In genomic region chrV:7196498-7196966, ce11 we compare ENCODE assay signal across 3 worm cellular contexts.
A peak's percentile ranks its signal among the peaks of the same experiment; 100 is the strongest.
TF ChIP-seq lines count a peak whose summit lies in the region.

Gene F09G2.2 (plus strand): TSS chrV:7196916.

TF ChIP-seq in whole organism, L1 larva, 84 proteins besides CTCF, POLR2A, EP300 and RAD21 (continued from another document and continues in another):
- TF ChIP-seq ztf-11 (tag; optimal IDR thresholded peaks at IDR 0.05; lab: Kevin White, UChicago) (peak in 1 of 2 experiments; percentile 75), vab-15 (tag; optimal IDR thresholded peaks at IDR 0.05; lab: Kevin White, UChicago) (peak; percentile 34), irx-1 (tag; optimal IDR thresholded peaks at IDR 0.05; lab: Kevin White, UChicago) (peak; percentile 82), fkh-10 (GFP tag; optimal IDR thresholded peaks at IDR 0.05; lab: Kevin White, UChicago) (peak; percentile 44), unc-86 (tag; optimal IDR thresholded peaks at IDR 0.05; lab: Kevin White, UChicago) (peak; percentile 83), jun-1 (tag; optimal IDR thresholded peaks at IDR 0.05; lab: Kevin White, UChicago) (peak; percentile 89), rnt-1 (tag; optimal IDR thresholded peaks at IDR 0.05; lab: Kevin White, UChicago) (peak; percentile 92), dpl-1 (GFP tag; optimal IDR thresholded peaks at IDR 0.05; lab: Kevin White, UChicago) (peak; percentile 92 to 93 (median 92)), mdl-1 (tag; optimal IDR thresholded peaks at IDR 0.05; lab: Kevin White, UChicago) (peak in 1 of 2 experiments; percentile 90), grh-1 (GFP tag; IDR thresholded peaks at IDR 0.05; lab: Robert Waterston, UW) (peak; percentile 87), tlp-1 (tag; optimal IDR thresholded peaks at IDR 0.05; lab: Kevin White, UChicago) (no peak), mab-9 (GFP tag; IDR thresholded peaks at IDR 0.05; lab: Robert Waterston, UW) (peak; percentile 60), F16B12.6 (tag; optimal IDR thresholded peaks at IDR 0.05; lab: Kevin White, UChicago) (peak; percentile 62), egl-27 (tag; optimal IDR thresholded peaks at IDR 0.05; lab: Kevin White, UChicago) (no peak), fkh-4 (tag; optimal IDR thresholded peaks at IDR 0.05; lab: Kevin White, UChicago; ENCODE audit: borderline replicate concordance) (no peak), snu-23 (GFP tag; optimal IDR thresholded peaks at IDR 0.05; lab: Kevin White, UChicago) (peak; percentile 96), alr-1 (tag; optimal IDR thresholded peaks at IDR 0.05; lab: Kevin White, UChicago; ENCODE audit: borderline replicate concordance) (no peak), ces-1 (GFP tag; optimal IDR thresholded peaks at IDR 0.05; lab: Kevin White, UChicago) (no peak), blmp-1 (tag; optimal IDR thresholded peaks at IDR 0.05; lab: Kevin White, UChicago) (peak; percentile 77), dsc-1 (tag; optimal IDR thresholded peaks at IDR 0.05; lab: Kevin White, UChicago) (peak; percentile 82), nhr-237 (tag; optimal IDR thresholded peaks at IDR 0.05; lab: Kevin White, UChicago) (peak; percentile 79), hpl-2 (GFP tag; optimal IDR thresholded peaks at IDR 0.05; lab: Kevin White, UChicago) (peak; percentile 52), elt-2 (tag; optimal IDR thresholded peaks at IDR 0.05; lab: Kevin White, UChicago) (peak; percentile 78), tbx-2 (tag; optimal IDR thresholded peaks at IDR 0.05; lab: Kevin White, UChicago) (peak; percentile 91), sptf-1 (tag; optimal IDR thresholded peaks at IDR 0.05; lab: Kevin White, UChicago) (no peak), nhr-12 (tag; optimal IDR thresholded peaks at IDR 0.05; lab: Kevin White, UChicago) (no peak), zip-4 (GFP tag; optimal IDR thresholded peaks at IDR 0.05; lab: Kevin White, UChicago) (peak; percentile 73), nhr-76 (tag; optimal IDR thresholded peaks at IDR 0.05; lab: Kevin White, UChicago) (no peak), nhr-20 (tag; optimal IDR thresholded peaks at IDR 0.05; lab: Kevin White, UChicago) (peak; percentile 94), swsn-7 (tag; optimal IDR thresholded peaks at IDR 0.05; lab: Kevin White, UChicago) (peak; percentile 93), unc-98 (GFP tag; IDR thresholded peaks at IDR 0.05; lab: Robert Waterston, UW) (peak; percentile 66; the same call in 1 of the 2 replicates), nhr-28 (tag; optimal IDR thresholded peaks at IDR 0.05; lab: Kevin White, UChicago) (no peak), fos-1 (tag; optimal IDR thresholded peaks at IDR 0.05; lab: Kevin White, UChicago) (peak; percentile 83), pag-3 (tag; optimal IDR thresholded peaks at IDR 0.05; lab: Kevin White, UChicago; ENCODE audit: borderline replicate concordance, insufficient read depth) (peak; percentile 44), lsy-2 (tag; optimal IDR thresholded peaks at IDR 0.05; lab: Kevin White, UChicago) (peak; percentile 90 to 95), lin-39 (tag; optimal IDR thresholded peaks at IDR 0.05; lab: Kevin White, UChicago) (peak; percentile 43), unc-130 (tag; optimal IDR thresholded peaks at IDR 0.05; lab: Kevin White, UChicago) (peak; percentile 94), pqm-1 (tag; optimal IDR thresholded peaks at IDR 0.05; lab: Kevin White, UChicago) (no peak), nhr-85 (tag; lab: Kevin White, UChicago) (peak; percentile 96), ceh-63 (GFP tag; optimal IDR thresholded peaks at IDR 0.05; lab: Kevin White, UChicago) (no peak), efl-3 (GFP tag; optimal IDR thresholded peaks at IDR 0.05; lab: Kevin White, UChicago) (no peak), nhr-90 (tag; optimal IDR thresholded peaks at IDR 0.05; lab: Kevin White, UChicago; ENCODE audit: poor library complexity) (peak; percentile 92), elt-3 (tag; optimal IDR thresholded peaks at IDR 0.05; lab: Kevin White, UChicago) (peak in 4 of 6 experiments; percentile 14 to 93 (median 68))

TF ChIP-seq in whole organism, L3 larva, 47 proteins besides CTCF, POLR2A, EP300 and RAD21 (continued from another document):
- TF ChIP-seq nhr-237 (tag; optimal IDR thresholded peaks at IDR 0.05; lab: Kevin White, UChicago) (no peak), pqm-1 (tag; optimal IDR thresholded peaks at IDR 0.05; lab: Kevin White, UChicago) (peak; percentile 75), elt-1 (tag; optimal IDR thresholded peaks at IDR 0.05; lab: Kevin White, UChicago) (peak; percentile 59), lin-39 (tag; optimal IDR thresholded peaks at IDR 0.05; lab: Kevin White, UChicago) (peak; percentile 97), ceh-28 (tag; optimal IDR thresholded peaks at IDR 0.05; lab: Kevin White, UChicago) (peak; percentile 64), ztf-4 (tag; optimal IDR thresholded peaks at IDR 0.05; lab: Kevin White, UChicago) (peak; percentile 32), aly-2 (tag; optimal IDR thresholded peaks at IDR 0.05; lab: Kevin White, UChicago) (no peak), ZK546.5 (tag; optimal IDR thresholded peaks at IDR 0.05; lab: Kevin White, UChicago) (peak; percentile 16), fkh-10 (GFP tag; optimal IDR thresholded peaks at IDR 0.05; lab: Kevin White, UChicago) (peak; percentile 8), nhr-25 (tag; optimal IDR thresholded peaks at IDR 0.05; lab: Kevin White, UChicago) (peak; percentile 96), ama-1 (optimal IDR thresholded peaks at IDR 0.05; lab: Kevin White, UChicago) (peak; percentile 78), nhr-23 (tag; optimal IDR thresholded peaks at IDR 0.05; lab: Kevin White, UChicago) (peak; percentile 96), fos-1 (tag; optimal IDR thresholded peaks at IDR 0.05; lab: Kevin White, UChicago) (no peak), tbx-2 (tag; optimal IDR thresholded peaks at IDR 0.05; lab: Kevin White, UChicago) (peak; percentile 45), lsy-12 (tag; optimal IDR thresholded peaks at IDR 0.05; lab: Kevin White, UChicago) (peak; percentile 67), zag-1 (tag; optimal IDR thresholded peaks at IDR 0.05; lab: Kevin White, UChicago) (no peak), lin-15B (tag; optimal IDR thresholded peaks at IDR 0.05; lab: Kevin White, UChicago) (peak; percentile 92), pha-4 (tag; optimal IDR thresholded peaks at IDR 0.05; lab: Kevin White, UChicago) (peak; percentile 89), elt-2 (tag; optimal IDR thresholded peaks at IDR 0.05; lab: Kevin White, UChicago) (peak; percentile 89), eor-1 (tag; optimal IDR thresholded peaks at IDR 0.05; lab: Kevin White, UChicago) (no peak)

TF ChIP-seq in whole organism, young adult, 124 proteins besides CTCF, POLR2A, EP300 and RAD21 (continued from another document and continues in another):
- peak; percentile 82 for TF ChIP-seq ceh-91 (GFP tag; IDR thresholded peaks at IDR 0.05; lab: Robert Waterston, UW)
- no peak for TF ChIP-seq lag-1 (GFP tag; IDR thresholded peaks at IDR 0.05; lab: Robert Waterston, UW)
- no peak for TF ChIP-seq aptf-3 (GFP tag; IDR thresholded peaks at IDR 0.05; lab: Robert Waterston, UW)
- TF ChIP-seq nfya-2 (GFP tag; IDR thresholded peaks at IDR 0.05; lab: Robert Waterston, UW), result no peak
- peak; percentile 61 for TF ChIP-seq F23B12.7 (tag; optimal IDR thresholded peaks at IDR 0.05; lab: Kevin White, UChicago; ENCODE audit: insufficient read depth)
- TF ChIP-seq dox-1 (GFP tag; IDR thresholded peaks at IDR 0.05; lab: Robert Waterston, UW), result peak; percentile 96
- TF ChIP-seq snpc-4 (GFP tag; optimal IDR thresholded peaks at IDR 0.05; lab: Kevin White, UChicago), result no peak
- peak; percentile 34 to 78 (median 70) for TF ChIP-seq snpc-4 (tag; optimal IDR thresholded peaks at IDR 0.05; lab: Kevin White, UChicago)
- TF ChIP-seq attf-5 (GFP tag; optimal IDR thresholded peaks at IDR 0.05; lab: Kevin White, UChicago), result peak; percentile 96
- 0 out of 2 replicates have a peak, but pooled peaks have one; percentile 6 for TF ChIP-seq ztf-28 (GFP tag; IDR thresholded peaks at IDR 0.05; lab: Robert Waterston, UW)
- TF ChIP-seq ztf-18 (tag; optimal IDR thresholded peaks at IDR 0.05; lab: Kevin White, UChicago), result peak; percentile 70
- TF ChIP-seq lin-26 (GFP tag; IDR thresholded peaks at IDR 0.05; lab: Robert Waterston, UW), result no peak
- TF ChIP-seq Y79H2A.3 (GFP tag; conservative IDR thresholded peaks at IDR 0.05; lab: Robert Waterston, UW), result no peak
- TF ChIP-seq dpff-1 (tag; optimal IDR thresholded peaks at IDR 0.05; lab: Kevin White, UChicago), result no peak
- TF ChIP-seq ceh-100 (GFP tag; IDR thresholded peaks at IDR 0.05; lab: Robert Waterston, UW), result peak; percentile 71
- TF ChIP-seq somi-1 (GFP tag; optimal IDR thresholded peaks at IDR 0.05; lab: Kevin White, UChicago), result peak; percentile 44
- peak; percentile 84 for TF ChIP-seq pha-4 (tag; optimal IDR thresholded peaks at IDR 0.05; lab: Kevin White, UChicago)
- TF ChIP-seq lsy-27 (tag; optimal IDR thresholded peaks at IDR 0.05; lab: Kevin White, UChicago; ENCODE audit: borderline replicate concordance, insufficient read depth), result no peak
- TF ChIP-seq mxl-1 (tag; optimal IDR thresholded peaks at IDR 0.05; lab: Kevin White, UChicago), result peak; percentile 5
- peak; percentile 99 for TF ChIP-seq hmg-1.2 (GFP tag; IDR thresholded peaks at IDR 0.05; lab: Robert Waterston, UW)
- TF ChIP-seq F57A8.1 (GFP tag; optimal IDR thresholded peaks at IDR 0.05; lab: Kevin White, UChicago), result no peak
- peak; percentile 96 for TF ChIP-seq ekl-4 (GFP tag; IDR thresholded peaks at IDR 0.05; lab: Robert Waterston, UW)
- no peak for TF ChIP-seq ceh-79 (tag; optimal IDR thresholded peaks at IDR 0.05; lab: Kevin White, UChicago)
- peak; percentile 66 for TF ChIP-seq athp-1 (tag; optimal IDR thresholded peaks at IDR 0.05; lab: Kevin White, UChicago)
- TF ChIP-seq T07F8.4 (tag; optimal IDR thresholded peaks at IDR 0.05; lab: Kevin White, UChicago), result no peak
- no peak for TF ChIP-seq nhr-27 (tag; optimal IDR thresholded peaks at IDR 0.05; lab: Kevin White, UChicago)
- peak; percentile 78 for TF ChIP-seq madf-10 (tag; optimal IDR thresholded peaks at IDR 0.05; lab: Kevin White, UChicago)
- TF ChIP-seq cebp-2 (GFP tag; IDR thresholded peaks at IDR 0.05; lab: Robert Waterston, UW), result no peak
- TF ChIP-seq B0035.1 (tag; optimal IDR thresholded peaks at IDR 0.05; lab: Kevin White, UChicago), result peak; percentile 0
- peak; percentile 84 for TF ChIP-seq Y95B8A.8 (GFP tag; IDR thresholded peaks at IDR 0.05; lab: Robert Waterston, UW)
- TF ChIP-seq nhr-120 (GFP tag; IDR thresholded peaks at IDR 0.05; lab: Robert Waterston, UW), result no peak
- peak; percentile 92 for TF ChIP-seq nfyb-1 (GFP tag; IDR thresholded peaks at IDR 0.05; lab: Robert Waterston, UW)
- peak; percentile 14 for TF ChIP-seq hrde-1 (tag; optimal IDR thresholded peaks at IDR 0.05; lab: Kevin White, UChicago; ENCODE audit: borderline replicate concordance)
- TF ChIP-seq B0261.1 (tag; optimal IDR thresholded peaks at IDR 0.05; lab: Kevin White, UChicago), result no peak
- TF ChIP-seq bed-1 (GFP tag; IDR thresholded peaks at IDR 0.05; lab: Robert Waterston, UW), result no peak
- TF ChIP-seq zfh-2 (GFP tag; conservative IDR thresholded peaks at IDR 0.05; lab: Robert Waterston, UW), result peak; percentile 90
- peak; percentile 2 to 69 for TF ChIP-seq let-607 (tag; optimal IDR thresholded peaks at IDR 0.05; lab: Kevin White, UChicago)
- no peak for TF ChIP-seq bed-2 (GFP tag; IDR thresholded peaks at IDR 0.05; lab: Robert Waterston, UW)
- peak; percentile 52; the same call in 1 of the 2 replicates for TF ChIP-seq egl-44 (GFP tag; IDR thresholded peaks at IDR 0.05; lab: Robert Waterston, UW)
- peak; percentile 82 for TF ChIP-seq madf-8 (GFP tag; conservative IDR thresholded peaks at IDR 0.05; lab: Robert Waterston, UW)
- no peak for TF ChIP-seq hlh-26 (GFP tag; conservative IDR thresholded peaks at IDR 0.05; lab: Robert Waterston, UW)
- TF ChIP-seq snpc-1.3 (tag; optimal IDR thresholded peaks at IDR 0.05; lab: Kevin White, UChicago; ENCODE audit: insufficient read depth), result peak; percentile 83
- no peak for TF ChIP-seq F52B5.7 (tag; optimal IDR thresholded peaks at IDR 0.05; lab: Kevin White, UChicago)
- peak; percentile 80 for TF ChIP-seq lsl-1 (GFP tag; optimal IDR thresholded peaks at IDR 0.05; lab: Kevin White, UChicago)
- TF ChIP-seq F55B11.4 (tag; optimal IDR thresholded peaks at IDR 0.05; lab: Kevin White, UChicago; ENCODE audit: borderline replicate concordance, insufficient read depth), result no peak
- TF ChIP-seq F57C9.4 (tag; optimal IDR thresholded peaks at IDR 0.05; lab: Kevin White, UChicago), result no peak
- TF ChIP-seq ceh-27 (GFP tag; optimal IDR thresholded peaks at IDR 0.05; lab: Kevin White, UChicago), result peak; percentile 88
- no peak for TF ChIP-seq sdz-38 (tag; optimal IDR thresholded peaks at IDR 0.05; lab: Kevin White, UChicago)
- TF ChIP-seq nhr-80 (tag; optimal IDR thresholded peaks at IDR 0.05; lab: Kevin White, UChicago), result peak; percentile 90
- no peak for TF ChIP-seq tbx-9 (tag; optimal IDR thresholded peaks at IDR 0.05; lab: Kevin White, UChicago; ENCODE audit: borderline replicate concordance)
- TF ChIP-seq dpl-1 (GFP tag; optimal IDR thresholded peaks at IDR 0.05; lab: Kevin White, UChicago), result peak; percentile 90
- no peak for TF ChIP-seq nfya-1 (tag; optimal IDR thresholded peaks at IDR 0.05; lab: Kevin White, UChicago; ENCODE audit: borderline replicate concordance, insufficient read depth)
- TF ChIP-seq cebp-1 (GFP tag; IDR thresholded peaks at IDR 0.05; lab: Robert Waterston, UW), result peak; percentile 78
- TF ChIP-seq cebp-1 (tag; optimal IDR thresholded peaks at IDR 0.05; lab: Kevin White, UChicago), result peak; percentile 91
- TF ChIP-seq mcd-1 (GFP tag; IDR thresholded peaks at IDR 0.05; lab: Robert Waterston, UW), result peak; percentile 85
- TF ChIP-seq tlf-1 (GFP tag; optimal IDR thresholded peaks at IDR 0.05; lab: Kevin White, UChicago), result peak; percentile 84
- TF ChIP-seq D2030.7 (GFP tag; IDR thresholded peaks at IDR 0.05; lab: Robert Waterston, UW), result peak; percentile 88
- no peak for TF ChIP-seq akir-1 (GFP tag; optimal IDR thresholded peaks at IDR 0.05; lab: Kevin White, UChicago)
- TF ChIP-seq F33H1.4 (GFP tag; IDR thresholded peaks at IDR 0.05; lab: Robert Waterston, UW), result peak; percentile 79
- TF ChIP-seq chd-7 (tag; optimal IDR thresholded peaks at IDR 0.05; lab: Kevin White, UChicago), result peak; percentile 33
- TF ChIP-seq efl-1 (GFP tag; optimal IDR thresholded peaks at IDR 0.05; lab: Kevin White, UChicago), result peak; percentile 88
- TF ChIP-seq rpc-1 (optimal IDR thresholded peaks at IDR 0.05; lab: Kevin White, UChicago), result no peak
- TF ChIP-seq rpc-1 (tag; optimal IDR thresholded peaks at IDR 0.05; lab: Kevin White, UChicago), result no peak
- TF ChIP-seq lin-40 (tag; optimal IDR thresholded peaks at IDR 0.05; lab: Kevin White, UChicago), result peak; percentile 86
- TF ChIP-seq F49E8.2 (tag; optimal IDR thresholded peaks at IDR 0.05; lab: Kevin White, UChicago; ENCODE audit: insufficient read depth), result peak; percentile 9
- no peak for TF ChIP-seq nhr-179 (tag; optimal IDR thresholded peaks at IDR 0.05; lab: Kevin White, UChicago)
- peak; percentile 89 for TF ChIP-seq pbrm-1 (GFP tag; IDR thresholded peaks at IDR 0.05; lab: Robert Waterston, UW)
- TF ChIP-seq lin-35 (GFP tag; optimal IDR thresholded peaks at IDR 0.05; lab: Kevin White, UChicago), result peak; percentile 3 to 93 (median 10)
- TF ChIP-seq Y67H2A.10 (GFP tag; conservative IDR thresholded peaks at IDR 0.05; lab: Robert Waterston, UW), result peak; percentile 76; the same call in 1 of the 2 replicates
- no peak for TF ChIP-seq F10E7.11 (tag; optimal IDR thresholded peaks at IDR 0.05; lab: Kevin White, UChicago)
- peak; percentile 73 for TF ChIP-seq attf-3 (GFP tag; conservative IDR thresholded peaks at IDR 0.05; lab: Robert Waterston, UW)
- peak; percentile 100 for TF ChIP-seq madf-3 (GFP tag; IDR thresholded peaks at IDR 0.05; lab: Robert Waterston, UW)
- TF ChIP-seq sea-2 (GFP tag; IDR thresholded peaks at IDR 0.05; lab: Robert Waterston, UW), result no peak
- no peak for TF ChIP-seq F37B4.10 (GFP tag; IDR thresholded peaks at IDR 0.05; lab: Robert Waterston, UW)
- TF ChIP-seq K12H6.12 (tag; optimal IDR thresholded peaks at IDR 0.05; lab: Kevin White, UChicago), result peak; percentile 79
- TF ChIP-seq B0336.3 (GFP tag; IDR thresholded peaks at IDR 0.05; lab: Robert Waterston, UW), result peak; percentile 84
